Fruit fly (Drosophila melanogaster): ENCODE results near the gene betaGlu.

dm6 chr3R:31748093-31748996 is 23.3 kb downstream of the betaGlu start:
- no peak for TF ChIP-seq h (optimal IDR thresholded peaks at IDR 0.05)
- TF ChIP-seq psq (optimal IDR thresholded peaks at IDR 0.05) = peak; percentile 75
- TF ChIP-seq Sin3A (optimal IDR thresholded peaks at IDR 0.05) = no peak
- no peak for TF ChIP-seq insv (optimal IDR thresholded peaks at IDR 0.05)
- no peak for TF ChIP-seq ttk (optimal IDR thresholded peaks at IDR 0.05)
- TF ChIP-seq Myc (optimal IDR thresholded peaks at IDR 0.05) = no peak
